Worm (Caenorhabditis elegans) whole organism, late embryonic: ENCODE measurements around the gene ZK593.3.

Experiments
- C08G9.2 ChIP-seq: sonication (generic microtip); optimal IDR thresholded peaks from 2 replicates; lab custom pipeline; 2016; ENCODE audit warnings: mild to moderate bottlenecking, missing genetic modification characterization, moderate library complexity, missing compliant biosample characterization
- C38D4.7 ChIP-seq: fragments of 200-800 bp; sonication (Bioruptor generic); optimal IDR thresholded peaks from 2 replicates; lab custom pipeline; 2018; ENCODE audit warnings: mild to moderate bottlenecking, missing genetic modification characterization, moderate library complexity, missing compliant biosample characterization
- F13H6.1 ChIP-seq: sonication (generic microtip); optimal IDR thresholded peaks from 2 replicates; lab custom pipeline; 2016; ENCODE audit warnings: missing genetic modification characterization, missing compliant biosample characterization
- K09A11.1 ChIP-seq: sonication (generic microtip); optimal IDR thresholded peaks from 2 replicates; lab custom pipeline; 2017; ENCODE audit warnings: antibody characterized with exemption, mild to moderate bottlenecking, missing genetic modification characterization, missing compliant biosample characterization; ENCODE audit not compliant: insufficient read depth
- T23F11.4 ChIP-seq: fragments of 200-800 bp; sonication (Bioruptor generic); optimal IDR thresholded peaks from 2 replicates; lab custom pipeline; 2018; ENCODE audit warnings: mild to moderate bottlenecking, missing genetic modification characterization, missing compliant biosample characterization
- ama-1 ChIP-seq: fragments of 150-350 bp; optimal IDR thresholded peaks from 2 replicates; lab custom pipeline; 2014
- ceh-18 ChIP-seq: sonication (generic microtip); optimal IDR thresholded peaks from 2 replicates; lab custom pipeline; 2016; ENCODE audit warnings: missing genetic modification characterization, missing compliant biosample characterization
- ceh-24 ChIP-seq: sonication (generic microtip); optimal IDR thresholded peaks from 2 replicates; lab custom pipeline; 2016; ENCODE audit warnings: mild to moderate bottlenecking, missing genetic modification characterization, missing compliant biosample characterization
- ceh-30 ChIP-seq: fragments of 150-350 bp; optimal IDR thresholded peaks from 2 replicates; lab custom pipeline; 2014; ENCODE audit warnings: missing biosample characterization, missing genetic modification characterization
- ceh-31 ChIP-seq: sonication (generic microtip); optimal IDR thresholded peaks from 2 replicates; lab custom pipeline; 2016; ENCODE audit warnings: missing genetic modification characterization, missing compliant biosample characterization
- ceh-45 ChIP-seq: fragments of 200-800 bp; sonication (Bioruptor generic); IDR thresholded peaks from 2 replicates; pipeline ENCODE4 v1.3.6; 2022; ENCODE audit warnings: missing genetic modification reagents, missing genetic modification characterization, missing compliant biosample characterization
- ceh-48 ChIP-seq: sonication (generic microtip); optimal IDR thresholded peaks from 2 replicates; lab custom pipeline; 2016; ENCODE audit warnings: missing genetic modification characterization, inconsistent platforms, missing compliant biosample characterization
- ceh-9 ChIP-seq: sonication (generic microtip); optimal IDR thresholded peaks from 2 replicates; lab custom pipeline; 2016; ENCODE audit warnings: mild to moderate bottlenecking, missing genetic modification characterization, inconsistent platforms, missing compliant biosample characterization
- che-1 ChIP-seq: sonication (generic microtip); optimal IDR thresholded peaks from 2 replicates; lab custom pipeline; 2016; ENCODE audit warnings: mild to moderate bottlenecking, missing genetic modification characterization, missing compliant biosample characterization
- elt-2 ChIP-seq: sonication (generic microtip); optimal IDR thresholded peaks from 2 replicates; lab custom pipeline; 2016; ENCODE audit warnings: missing genetic modification reagents, missing genetic modification characterization, missing compliant biosample characterization
- eyg-1 ChIP-seq: sonication (generic microtip); optimal IDR thresholded peaks from 2 replicates; lab custom pipeline; 2016; ENCODE audit warnings: missing genotype, missing genetic modification characterization, missing compliant biosample characterization
- fax-1 ChIP-seq: sonication (generic microtip); optimal IDR thresholded peaks from 2 replicates; lab custom pipeline; 2016; ENCODE audit warnings: missing genotype, missing genetic modification characterization, missing compliant biosample characterization
- fkh-6 ChIP-seq: sonication (generic microtip); optimal IDR thresholded peaks from 2 replicates; lab custom pipeline; 2016; ENCODE audit warnings: missing genetic modification characterization, missing compliant biosample characterization
- gmeb-2 ChIP-seq: sonication (generic microtip); optimal IDR thresholded peaks from 2 replicates; lab custom pipeline; 2016; ENCODE audit warnings: missing genetic modification characterization, inconsistent platforms, missing compliant biosample characterization
- hlh-13 ChIP-seq: fragments of 200-800 bp; sonication (Bioruptor generic); optimal IDR thresholded peaks from 2 replicates; lab custom pipeline; 2018; ENCODE audit warnings: mild to moderate bottlenecking, missing genetic modification characterization, missing compliant biosample characterization
- hlh-15 ChIP-seq: sonication (generic microtip); optimal IDR thresholded peaks from 2 replicates; lab custom pipeline; 2016; ENCODE audit warnings: missing genetic modification characterization, missing compliant biosample characterization
- hlh-6 ChIP-seq: sonication (generic microtip); optimal IDR thresholded peaks from 2 replicates; lab custom pipeline; 2016; ENCODE audit warnings: missing genotype, missing genetic modification characterization, missing compliant biosample characterization
- hlh-8 ChIP-seq: sonication (generic microtip); optimal IDR thresholded peaks from 2 replicates; lab custom pipeline; 2016; ENCODE audit warnings: missing genotype, missing genetic modification characterization, missing compliant biosample characterization
- lim-6 ChIP-seq: sonication (generic microtip); optimal IDR thresholded peaks from 2 replicates; lab custom pipeline; 2016; ENCODE audit warnings: missing genetic modification characterization, missing compliant biosample characterization
- lin-11 ChIP-seq: fragments of 200-800 bp; sonication (Bioruptor generic); optimal IDR thresholded peaks from 2 replicates; lab custom pipeline; 2018; ENCODE audit warnings: mild to moderate bottlenecking, missing genetic modification characterization, missing compliant biosample characterization
- madf-2 ChIP-seq: sonication (generic microtip); optimal IDR thresholded peaks from 2 replicates; lab custom pipeline; 2017; ENCODE audit warnings: missing genetic modification characterization, missing compliant biosample characterization
- mec-3 ChIP-seq: sonication (generic microtip); optimal IDR thresholded peaks from 2 replicates; lab custom pipeline; 2016; ENCODE audit warnings: borderline replicate concordance, missing genetic modification characterization, missing compliant biosample characterization
- nfya-1 ChIP-seq: sonication (generic microtip); optimal IDR thresholded peaks from 2 replicates; lab custom pipeline; 2017; ENCODE audit warnings: missing genetic modification characterization, mild to moderate bottlenecking, missing compliant biosample characterization, antibody characterized with exemption, moderate library complexity
- nhr-11 ChIP-seq: fragments of 150-350 bp; optimal IDR thresholded peaks from 2 replicates; lab custom pipeline; 2014; ENCODE audit warnings: missing biosample characterization, missing genetic modification characterization
- npax-4 ChIP-seq: sonication (generic microtip); optimal IDR thresholded peaks from 2 replicates; lab custom pipeline; 2016; ENCODE audit warnings: missing genetic modification characterization, missing compliant biosample characterization
- odd-2 ChIP-seq: sonication (generic microtip); optimal IDR thresholded peaks from 2 replicates; lab custom pipeline; 2017; ENCODE audit warnings: antibody characterized with exemption, mild to moderate bottlenecking, missing genetic modification characterization, missing compliant biosample characterization
- pat-9 ChIP-seq: fragments of 200-800 bp; sonication (Bioruptor generic); optimal IDR thresholded peaks from 2 replicates; lab custom pipeline; 2018; ENCODE audit warnings: mild to moderate bottlenecking, missing genetic modification characterization, moderate library complexity, missing compliant biosample characterization
- pax-1 ChIP-seq: fragments of 150-350 bp; optimal IDR thresholded peaks from 2 replicates; lab custom pipeline; 2014; ENCODE audit warnings: missing biosample characterization, missing genetic modification characterization
- pha-4 ChIP-seq: fragments of 150-350 bp; optimal IDR thresholded peaks from 2 replicates; lab custom pipeline; 2018; ENCODE audit warnings: missing biosample characterization, missing genetic modification reagents, missing genetic modification characterization
- pros-1 ChIP-seq: fragments of 150-350 bp; optimal IDR thresholded peaks from 2 replicates; lab custom pipeline; 2014; ENCODE audit warnings: missing biosample characterization, missing genetic modification reagents, missing genetic modification characterization
- ref-2 ChIP-seq: sonication (generic microtip); optimal IDR thresholded peaks from 2 replicates; lab custom pipeline; 2016; ENCODE audit warnings: missing genetic modification characterization, missing compliant biosample characterization
- rnt-1 ChIP-seq: sonication (generic microtip); optimal IDR thresholded peaks from 2 replicates; lab custom pipeline; 2016; ENCODE audit warnings: missing genetic modification characterization, missing compliant biosample characterization
- sdc-2 ChIP-seq: sonication (generic microtip); optimal IDR thresholded peaks from 2 replicates; lab custom pipeline; 2016; ENCODE audit warnings: missing genotype, missing genetic modification characterization, missing compliant biosample characterization
- sox-2 ChIP-seq: fragments of 200-800 bp; sonication (Bioruptor generic); IDR thresholded peaks from 2 replicates; pipeline ENCODE4 v1.3.6; 2022; ENCODE audit warnings: missing genetic modification reagents, missing genetic modification characterization, missing compliant biosample characterization
- sox-4 ChIP-seq: sonication (generic microtip); optimal IDR thresholded peaks from 2 replicates; lab custom pipeline; 2017; ENCODE audit warnings: mild to moderate bottlenecking, missing genetic modification characterization, inconsistent platforms, missing compliant biosample characterization
- syd-9 ChIP-seq: sonication (generic microtip); optimal IDR thresholded peaks from 2 replicates; lab custom pipeline; 2016; ENCODE audit warnings: mild to moderate bottlenecking, missing genetic modification characterization, moderate library complexity, missing compliant biosample characterization
- tbx-2 ChIP-seq: sonication (generic microtip); optimal IDR thresholded peaks from 2 replicates; lab custom pipeline; 2016; ENCODE audit warnings: missing genetic modification characterization, missing compliant biosample characterization
- tbx-7 ChIP-seq: sonication (generic microtip); optimal IDR thresholded peaks from 2 replicates; lab custom pipeline; 2016; ENCODE audit warnings: missing genotype, missing genetic modification characterization, missing compliant biosample characterization
- ttx-3 ChIP-seq: sonication (generic microtip); optimal IDR thresholded peaks from 2 replicates; lab custom pipeline; 2016; ENCODE audit warnings: missing genetic modification reagents, missing genetic modification characterization, missing compliant biosample characterization
- unc-3 ChIP-seq, 2 experiments: fragments of 200-800 bp in 1 of 2; sonication (Bioruptor generic) in 1 of 2; sonication (generic microtip) in 1 of 2; conservative IDR thresholded peaks in 1 of 2; optimal IDR thresholded peaks in 1 of 2; 2 replicates each; pipeline versions ENCODE4 v1.3.6 to Lab custom; 2016 to 2022; ENCODE audit warnings: missing compliant biosample characterization in 2 of 2, missing genetic modification characterization in 2 of 2, missing genetic modification reagents in 1 of 2
- unc-55 ChIP-seq: sonication (generic microtip); optimal IDR thresholded peaks from 2 replicates; lab custom pipeline; 2017; ENCODE audit warnings: missing biosample characterization, missing genetic modification reagents, missing genetic modification characterization
- ztf-16 ChIP-seq: sonication (generic microtip); optimal IDR thresholded peaks from 2 replicates; lab custom pipeline; 2017; ENCODE audit warnings: missing genetic modification characterization, missing compliant biosample characterization

ZK593.3 gene

ce11 chrIV:10935336-10935735 is 19.8 kb downstream of the ZK593.3 start (continued):
- TF ChIP-seq hlh-8 (tag; lab: Kevin White, UChicago), result peak; percentile 28
- TF ChIP-seq hlh-6, result no peak
- TF ChIP-seq madf-2 (tag; lab: Kevin White, UChicago), result no peak
- peak; percentile 75 for TF ChIP-seq ceh-18 (tag; lab: Kevin White, UChicago)
- TF ChIP-seq ceh-45 (GFP tag; lab: Robert Waterston, UW), result no peak
- TF ChIP-seq pat-9 (tag; lab: Kevin White, UChicago), result no peak
- peak; percentile 94 for TF ChIP-seq unc-55 (GFP tag; lab: Kevin White, UChicago)
- no peak for TF ChIP-seq ceh-30 (tag; lab: Kevin White, UChicago)
- no peak for TF ChIP-seq tbx-7 (tag; lab: Kevin White, UChicago)
- no peak for TF ChIP-seq syd-9 (tag; lab: Kevin White, UChicago)
- no peak for TF ChIP-seq che-1
- no peak for TF ChIP-seq rnt-1 (tag; lab: Kevin White, UChicago)
- TF ChIP-seq pax-1 (tag; lab: Kevin White, UChicago), result no peak
- peak; percentile 33 for TF ChIP-seq fax-1
- TF ChIP-seq ceh-48, result peak; percentile 6
- TF ChIP-seq sox-4 (tag; lab: Kevin White, UChicago), result no peak
- TF ChIP-seq ceh-9 (tag; lab: Kevin White, UChicago), result no peak
- no peak for TF ChIP-seq elt-2
- TF ChIP-seq K09A11.1, result no peak
- no peak for TF ChIP-seq sdc-2 (tag; lab: Kevin White, UChicago)
- no peak for TF ChIP-seq ttx-3 (tag; lab: Kevin White, UChicago)
- no peak for TF ChIP-seq lim-6 (tag; lab: Kevin White, UChicago)
- no peak for TF ChIP-seq F13H6.1 (tag; lab: Kevin White, UChicago)
- no peak for TF ChIP-seq npax-4
- TF ChIP-seq ref-2 (tag; lab: Kevin White, UChicago), result peak; percentile 37
- TF ChIP-seq hlh-15 (tag; lab: Kevin White, UChicago), result no peak
- no peak for TF ChIP-seq lin-11 (tag; lab: Kevin White, UChicago)
- TF ChIP-seq C38D4.7 (GFP tag; lab: Kevin White, UChicago), result no peak
- TF ChIP-seq nhr-11 (tag; lab: Kevin White, UChicago), result no peak
- TF ChIP-seq tbx-2 (tag; lab: Kevin White, UChicago), result peak; percentile 26
- TF ChIP-seq fkh-6, result no peak
- no peak for TF ChIP-seq ztf-16 (tag; lab: Kevin White, UChicago)
- TF ChIP-seq nfya-1 (tag; lab: Kevin White, UChicago), result peak; percentile 50
- TF ChIP-seq sox-2 (GFP tag; lab: Robert Waterston, UW), result no peak
- TF ChIP-seq mec-3 (tag; lab: Kevin White, UChicago), result no peak
- no peak for TF ChIP-seq odd-2
- no peak for TF ChIP-seq hlh-13
- TF ChIP-seq ama-1 (lab: Kevin White, UChicago), result no peak
- no peak for TF ChIP-seq C08G9.2 (tag; lab: Kevin White, UChicago)

ce11 chrIV:10935853-10936491 is 20.5 kb downstream of the ZK593.3 start, which contains the start of gene lgg-2:
lgg-2 (minus strand) TSS chrIV:10935903.
- TF ChIP-seq C08G9.2 (tag; lab: Kevin White, UChicago) (peak; percentile 34), K09A11.1 (no peak), unc-55 (GFP tag; lab: Kevin White, UChicago) (peak; percentile 69), hlh-15 (tag; lab: Kevin White, UChicago) (no peak), ztf-16 (tag; lab: Kevin White, UChicago) (no peak), ama-1 (lab: Kevin White, UChicago) (no peak), unc-3 (GFP tag; conservative IDR thresholded peaks at IDR 0.05; lab: Robert Waterston, UW) (no peak), unc-3 (tag; optimal IDR thresholded peaks at IDR 0.05; lab: Kevin White, UChicago) (no peak), eyg-1 (tag; lab: Kevin White, UChicago) (no peak), pax-1 (tag; lab: Kevin White, UChicago) (peak; percentile 29), ceh-24 (tag; lab: Kevin White, UChicago) (no peak), hlh-13 (no peak), ceh-45 (GFP tag; lab: Robert Waterston, UW) (no peak), sdc-2 (tag; lab: Kevin White, UChicago) (no peak), elt-2 (peak; percentile 37), ref-2 (tag; lab: Kevin White, UChicago) (peak; percentile 61), lim-6 (tag; lab: Kevin White, UChicago) (no peak), nfya-1 (tag; lab: Kevin White, UChicago) (peak; percentile 88), hlh-6 (no peak), madf-2 (tag; lab: Kevin White, UChicago) (no peak), ceh-31 (peak; percentile 73), ttx-3 (tag; lab: Kevin White, UChicago) (no peak), sox-4 (tag; lab: Kevin White, UChicago) (no peak), che-1 (no peak), gmeb-2 (tag; lab: Kevin White, UChicago) (no peak), pha-4 (no peak), mec-3 (tag; lab: Kevin White, UChicago) (no peak), T23F11.4 (GFP tag; lab: Kevin White, UChicago) (no peak), pros-1 (tag; lab: Kevin White, UChicago) (peak; percentile 93), C38D4.7 (GFP tag; lab: Kevin White, UChicago) (no peak)
